Worm (Caenorhabditis elegans): ENCODE measurements around the gene F41C3.2.

The F41C3.2 gene

DNA sequence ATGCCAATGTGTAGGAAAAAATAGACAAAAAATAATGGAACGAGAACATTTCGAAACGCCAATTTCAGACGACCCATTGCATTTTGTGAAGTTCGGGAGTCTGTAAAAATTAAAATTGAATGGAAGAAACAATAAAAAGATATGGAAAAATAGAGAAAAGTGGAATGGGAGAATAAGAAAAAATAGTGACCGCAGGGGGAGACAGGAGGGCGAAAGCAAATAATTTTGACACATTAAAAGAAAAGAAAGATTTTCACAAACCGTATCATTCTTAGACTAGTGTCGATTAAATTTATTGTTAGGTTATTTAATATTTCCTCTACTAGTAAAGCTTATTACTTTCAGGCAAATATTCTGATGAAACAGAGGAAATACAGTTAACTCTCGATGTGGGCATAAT is 15.9 kb upstream of the F41C3.2 start, which contains the start of gene F41C3.11:
F41C3.11 (minus strand) TSS at position 101 of the 400 bp plus-strand sequence.
- no peak for TF ChIP-seq elt-1 (tag; optimal IDR thresholded peaks at IDR 0.05)
- TF ChIP-seq unc-62 (GFP tag; optimal IDR thresholded peaks at IDR 0.05), result no peak
- TF ChIP-seq nhr-28 (tag; optimal IDR thresholded peaks at IDR 0.05), result no peak
- no peak for TF ChIP-seq lsy-12 (tag; optimal IDR thresholded peaks at IDR 0.05)
- no peak for TF ChIP-seq daf-12 (tag; optimal IDR thresholded peaks at IDR 0.05)
- no peak for TF ChIP-seq hmg-11 (tag; optimal IDR thresholded peaks at IDR 0.05)
- TF ChIP-seq skn-1 (tag; optimal IDR thresholded peaks at IDR 0.05), result no peak
- no peak for TF ChIP-seq fkh-10 (GFP tag; optimal IDR thresholded peaks at IDR 0.05)
- TF ChIP-seq nhr-11 (tag; optimal IDR thresholded peaks at IDR 0.05), result no peak
- no peak for TF ChIP-seq ZK546.5 (tag; optimal IDR thresholded peaks at IDR 0.05)
- TF ChIP-seq elt-2 (tag; optimal IDR thresholded peaks at IDR 0.05), result no peak
- TF ChIP-seq fkh-2 (tag; optimal IDR thresholded peaks at IDR 0.05), result no peak

DNA sequence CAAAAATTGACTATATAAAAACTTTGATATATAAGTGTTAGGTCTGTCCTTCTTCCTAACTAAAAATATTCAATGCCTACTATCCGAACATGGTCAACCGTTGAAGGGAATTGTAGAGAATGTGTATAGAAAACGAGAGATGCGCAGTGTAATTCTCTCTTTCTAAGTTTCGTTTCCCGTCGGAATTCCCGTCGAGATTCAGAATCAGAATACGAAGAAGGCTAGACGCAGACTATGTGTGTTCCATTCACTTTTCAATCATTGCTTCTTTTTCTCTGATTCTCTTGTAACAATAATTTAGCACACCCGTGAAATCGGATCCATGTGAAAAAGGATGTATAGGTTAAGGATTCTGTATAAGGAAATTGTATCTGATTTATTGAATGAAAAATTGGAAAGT is 15.3 kb upstream of the F41C3.2 start:
- no peak for TF ChIP-seq elt-3 (tag; optimal IDR thresholded peaks at IDR 0.05)
- peak; percentile 56 for TF ChIP-seq nhr-25 (tag; optimal IDR thresholded peaks at IDR 0.05)
- TF ChIP-seq nhr-23 (tag; optimal IDR thresholded peaks at IDR 0.05), result peak; percentile 35

ce11 chrII:4736585-4736984 is 13.2 kb upstream of the F41C3.2 start:
- TF ChIP-seq mdl-1 (tag; optimal IDR thresholded peaks at IDR 0.05) (no peak), ama-1 (optimal IDR thresholded peaks at IDR 0.05) (no peak), ceh-28 (tag; optimal IDR thresholded peaks at IDR 0.05) (no peak), ceh-9 (tag; optimal IDR thresholded peaks at IDR 0.05) (no peak), snpc-4 (tag; optimal IDR thresholded peaks at IDR 0.05) (no peak), ceh-82 (tag; optimal IDR thresholded peaks at IDR 0.05) (no peak)

DNA sequence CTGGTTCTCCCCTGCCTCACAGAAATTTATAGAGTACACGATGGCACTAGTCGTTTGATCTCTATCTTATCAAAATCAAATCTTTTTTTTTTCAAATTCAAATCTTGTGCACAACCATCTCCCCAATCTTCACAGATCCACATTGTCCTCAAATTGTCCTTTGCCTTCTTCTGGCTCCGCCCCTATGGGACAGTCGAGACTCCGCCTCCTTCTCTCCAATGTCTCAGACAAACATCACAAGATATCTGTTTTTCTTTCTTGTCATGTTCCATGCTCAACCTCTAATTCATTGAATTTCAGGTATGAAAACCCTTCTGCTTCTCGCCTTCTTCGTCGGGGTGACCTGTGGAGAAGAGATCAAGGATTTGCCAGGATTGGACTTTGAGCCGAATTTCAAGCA is 12.4 kb upstream of the F41C3.2 start, which contains the start of gene ctsa-1.1:
ctsa-1.1 (plus strand) TSS at position 301 of the 400 bp plus-strand sequence.
- TF ChIP-seq ztf-11 (tag; optimal IDR thresholded peaks at IDR 0.05) (no peak), nhr-77 (tag; optimal IDR thresholded peaks at IDR 0.05) (no peak), nhr-237 (tag; optimal IDR thresholded peaks at IDR 0.05) (no peak)

- TF ChIP-seq snpc-4 (tag; optimal IDR thresholded peaks at IDR 0.05), result peak; percentile 72
- TF ChIP-seq ceh-28 (tag; optimal IDR thresholded peaks at IDR 0.05), result peak; percentile 35
- TF ChIP-seq nhr-11 (tag; optimal IDR thresholded peaks at IDR 0.05), result no peak
- no peak for TF ChIP-seq fkh-2 (tag; optimal IDR thresholded peaks at IDR 0.05)
- TF ChIP-seq nhr-43 (tag; optimal IDR thresholded peaks at IDR 0.05; ENCODE audit: poor library complexity, severe bottlenecking), result peak; percentile 90
- no peak for TF ChIP-seq ceh-82 (tag; optimal IDR thresholded peaks at IDR 0.05)
- TF ChIP-seq hmg-11 (tag; optimal IDR thresholded peaks at IDR 0.05), result peak; percentile 22
- peak; percentile 57 for TF ChIP-seq jun-1 (tag; optimal IDR thresholded peaks at IDR 0.05)
- peak; percentile 53 for TF ChIP-seq mdl-1 (tag; optimal IDR thresholded peaks at IDR 0.05)
- peak; percentile 21 for TF ChIP-seq pqm-1 (tag; optimal IDR thresholded peaks at IDR 0.05)
- TF ChIP-seq nhr-237 (tag; optimal IDR thresholded peaks at IDR 0.05), result no peak
- TF ChIP-seq nfya-1 (tag; optimal IDR thresholded peaks at IDR 0.05; ENCODE audit: insufficient read depth), result peak; percentile 82
- TF ChIP-seq nhr-23 (tag; optimal IDR thresholded peaks at IDR 0.05), result peak; percentile 81
- peak; percentile 62 for TF ChIP-seq elt-2 (tag; optimal IDR thresholded peaks at IDR 0.05)
- TF ChIP-seq lin-39 (tag; optimal IDR thresholded peaks at IDR 0.05), result peak; percentile 52
- peak; percentile 44 for TF ChIP-seq skn-1 (tag; optimal IDR thresholded peaks at IDR 0.05)
- TF ChIP-seq tbx-2 (tag; optimal IDR thresholded peaks at IDR 0.05), result peak; percentile 3
- TF ChIP-seq lin-15B (tag; optimal IDR thresholded peaks at IDR 0.05), result peak; percentile 82
- no peak for TF ChIP-seq fos-1 (tag; optimal IDR thresholded peaks at IDR 0.05)
- peak; percentile 25 for TF ChIP-seq R02D3.7 (tag; optimal IDR thresholded peaks at IDR 0.05)
- peak; percentile 77 for TF ChIP-seq nhr-25 (tag; optimal IDR thresholded peaks at IDR 0.05)
- TF ChIP-seq lsy-12 (tag; optimal IDR thresholded peaks at IDR 0.05), result peak; percentile 82
Measured at ce11 chrII:4739984-4740462, 9.7 kb upstream of the F41C3.2 start, which contains the start of gene eas-1. Gene eas-1 (plus strand): TSS chrII:4740412.

Measured in whole organism, L3 larva.